Worm (Caenorhabditis elegans): Measurements from ENCODE around the gene F10B5.2.

DNA sequence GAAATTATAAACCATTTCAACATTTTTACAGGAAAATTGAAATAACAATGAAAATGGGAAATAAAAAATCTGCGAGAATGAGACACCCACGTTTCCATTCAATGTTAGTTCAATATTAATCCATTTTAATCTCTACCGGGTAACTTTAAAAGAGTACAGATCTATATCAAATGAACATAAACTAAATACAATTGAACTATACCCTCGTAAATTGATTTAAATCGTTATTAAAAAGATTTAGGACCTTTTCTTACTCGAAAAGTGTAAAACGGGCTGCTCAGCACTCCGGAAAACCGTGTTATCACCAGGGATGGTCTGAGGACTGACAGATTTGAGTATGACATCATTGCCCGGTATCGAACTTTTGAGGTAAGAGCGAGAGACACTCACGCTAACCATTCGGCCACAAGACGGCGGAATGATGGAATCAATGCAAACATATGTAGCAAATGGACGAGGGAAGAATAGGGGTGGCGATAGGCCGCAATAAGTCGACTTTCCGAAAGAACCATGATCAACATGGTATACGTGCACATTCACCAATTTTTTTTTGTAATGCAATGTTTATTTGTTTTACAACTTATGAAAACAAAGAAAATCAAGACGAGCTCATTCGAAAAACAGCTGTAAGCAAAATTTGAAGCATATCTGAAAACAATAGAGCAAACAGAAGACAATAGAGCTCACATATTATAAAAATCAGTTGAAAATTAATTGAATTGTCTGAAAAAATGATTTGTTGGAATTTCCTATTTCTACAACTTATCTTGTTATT, 37.5 kb upstream of the F10B5.2 start, which contains the start of the genes chst-1 and C41C4.9:
- TF ChIP-seq ces-1 (GFP tag; optimal IDR thresholded peaks at IDR 0.05) (no peak), efl-1 (optimal IDR thresholded peaks at IDR 0.05) (peak; percentile 50 to 51), efl-1 (GFP tag; optimal IDR thresholded peaks at IDR 0.05 in 1 of 2) (peak; percentile 20 to 96), nhr-28 (tag; optimal IDR thresholded peaks at IDR 0.05) (no peak), egl-27 (tag; optimal IDR thresholded peaks at IDR 0.05) (peak in 1 of 2 experiments; percentile 35), elt-3 (tag; optimal IDR thresholded peaks at IDR 0.05) (peak in 2 of 6 experiments; percentile 34 to 48), mdl-1 (tag; optimal IDR thresholded peaks at IDR 0.05) (peak in 1 of 2 experiments; percentile 79), alr-1 (tag; optimal IDR thresholded peaks at IDR 0.05; ENCODE audit: borderline replicate concordance) (no peak), aha-1 (tag; optimal IDR thresholded peaks at IDR 0.05) (no peak)

Measured in whole organism, L1 larva.